Worm (Caenorhabditis elegans) whole organism, young adult: ENCODE measurements around the gene F54D12.9.

ENCODE experiments used
- B0261.1 ChIP-seq: sonication (generic microtip); optimal IDR thresholded peaks from 2 replicates; lab custom pipeline; 2016; ENCODE audit warnings: mild to moderate bottlenecking, missing genetic modification characterization, moderate library complexity, missing compliant biosample characterization
- C17E4.6 ChIP-seq: fragments of 200-800 bp; sonication (Bioruptor generic); IDR thresholded peaks from 2 replicates; pipeline ENCODE4 v1.3.6; 2022; ENCODE audit warnings: missing genetic modification reagents, missing genetic modification characterization, missing compliant biosample characterization
- D2030.7 ChIP-seq: fragments of 200-800 bp; sonication (Bioruptor generic); IDR thresholded peaks from 2 replicates; pipeline ENCODE4 v1.3.6; 2022; ENCODE audit warnings: missing genetic modification reagents, missing genetic modification characterization, missing compliant biosample characterization
- F33H1.4 ChIP-seq: fragments of 200-800 bp; sonication (Bioruptor generic); IDR thresholded peaks from 2 replicates; pipeline ENCODE4 v1.3.6; 2022; ENCODE audit warnings: missing genetic modification reagents, missing genetic modification characterization, missing compliant biosample characterization
- K12H6.12 ChIP-seq: fragments of 200-800 bp; sonication (Bioruptor generic); optimal IDR thresholded peaks from 2 replicates; lab custom pipeline; 2018; ENCODE audit warnings: mild to moderate bottlenecking, missing genetic modification characterization, missing compliant biosample characterization
- T07F8.4 ChIP-seq: sonication (generic microtip); optimal IDR thresholded peaks from 2 replicates; lab custom pipeline; 2016; ENCODE audit warnings: mild to moderate bottlenecking, missing genetic modification characterization, moderate library complexity, missing compliant biosample characterization
- Y53F4B.3 ChIP-seq: fragments of 200-800 bp; sonication (Bioruptor generic); IDR thresholded peaks from 2 replicates; pipeline ENCODE4 v1.3.6; 2022; ENCODE audit warnings: missing genetic modification reagents, missing genetic modification characterization, missing compliant biosample characterization
- Y67H2A.10 ChIP-seq: fragments of 200-800 bp; sonication (Bioruptor generic); conservative IDR thresholded peaks from 2 replicates; pipeline ENCODE4 v1.3.6; 2022; ENCODE audit warnings: missing genetic modification reagents, missing genetic modification characterization, missing compliant biosample characterization
- ZK185.1 ChIP-seq: sonication (generic microtip); optimal IDR thresholded peaks from 2 replicates; lab custom pipeline; 2016; ENCODE audit warnings: mild to moderate bottlenecking, missing genetic modification characterization, missing compliant biosample characterization; ENCODE audit not compliant: poor library complexity, severe bottlenecking
- akir-1 ChIP-seq: fragments of 200-800 bp; sonication (Bioruptor generic); optimal IDR thresholded peaks from 2 replicates; lab custom pipeline; 2018; ENCODE audit warnings: mild to moderate bottlenecking, missing genetic modification characterization, moderate library complexity, missing compliant biosample characterization
- ama-1 ChIP-seq, 3 experiments: fragments of 150-350 bp in 1 of 3; sonication (generic microtip) in 2 of 3; optimal IDR thresholded peaks; 2 replicates each; lab custom pipeline; 2014 to 2018; ENCODE audit warnings: missing biosample characterization in 2 of 3, missing genetic modification characterization in 2 of 3, missing genetic modification reagents in 2 of 3
- aptf-2 ChIP-seq: fragments of 200-800 bp; sonication (Bioruptor generic); conservative IDR thresholded peaks from 2 replicates; pipeline ENCODE4 v1.3.6; 2022; ENCODE audit warnings: missing genetic modification reagents, missing genetic modification characterization, missing compliant biosample characterization
- atf-7 ChIP-seq: sonication (generic microtip); optimal IDR thresholded peaks from 2 replicates; lab custom pipeline; 2017; ENCODE audit warnings: mild to moderate bottlenecking, missing genetic modification characterization, missing compliant biosample characterization
- bed-1 ChIP-seq: fragments of 200-800 bp; sonication (Bioruptor generic); IDR thresholded peaks from 2 replicates; pipeline ENCODE4 v1.3.6; 2022; ENCODE audit warnings: missing genetic modification reagents, missing genetic modification characterization, missing compliant biosample characterization
- ets-4 ChIP-seq: fragments of 200-800 bp; sonication (Bioruptor generic); optimal IDR thresholded peaks from 2 replicates; lab custom pipeline; 2018; ENCODE audit warnings: mild to moderate bottlenecking, missing genetic modification characterization, missing compliant biosample characterization
- lin-26 ChIP-seq: fragments of 200-800 bp; sonication (Bioruptor generic); IDR thresholded peaks from 2 replicates; pipeline ENCODE4 v1.3.6; 2022; ENCODE audit warnings: missing genetic modification reagents, missing genetic modification characterization, missing compliant biosample characterization
- lin-40 ChIP-seq: sonication (generic microtip); optimal IDR thresholded peaks from 2 replicates; lab custom pipeline; 2016; ENCODE audit warnings: missing genetic modification characterization, mild to moderate bottlenecking, missing compliant biosample characterization, missing genotype, missing genetic modification reagents
- lsl-1 ChIP-seq: fragments of 200-800 bp; sonication (Bioruptor generic); optimal IDR thresholded peaks from 2 replicates; lab custom pipeline; 2018; ENCODE audit warnings: mild to moderate bottlenecking, missing genetic modification characterization, moderate library complexity, missing compliant biosample characterization
- lsy-27 ChIP-seq: sonication (generic microtip); optimal IDR thresholded peaks from 2 replicates; lab custom pipeline; 2017; ENCODE audit warnings: missing genetic modification characterization, mild to moderate bottlenecking, missing compliant biosample characterization, antibody characterized with exemption, missing genotype, borderline replicate concordance; ENCODE audit not compliant: insufficient read depth
- madf-10 ChIP-seq: sonication (generic microtip); optimal IDR thresholded peaks from 2 replicates; lab custom pipeline; 2016; ENCODE audit warnings: mild to moderate bottlenecking, missing genetic modification characterization, missing compliant biosample characterization
- madf-3 ChIP-seq: fragments of 200-800 bp; sonication (Bioruptor generic); IDR thresholded peaks from 2 replicates; pipeline ENCODE4 v1.3.6; 2022; ENCODE audit warnings: missing genetic modification reagents, missing genetic modification characterization, missing compliant biosample characterization
- madf-6 ChIP-seq: fragments of 200-800 bp; sonication (Bioruptor generic); IDR thresholded peaks from 2 replicates; pipeline ENCODE4 v1.3.6; 2022; ENCODE audit warnings: missing genetic modification reagents, missing genetic modification characterization, missing compliant biosample characterization
- madf-8 ChIP-seq: fragments of 200-800 bp; sonication (Bioruptor generic); conservative IDR thresholded peaks from 2 replicates; pipeline ENCODE4 v1.3.6; 2022; ENCODE audit warnings: missing genetic modification reagents, missing genetic modification characterization, missing compliant biosample characterization
- mel-28 ChIP-seq: sonication (generic microtip); optimal IDR thresholded peaks from 2 replicates; lab custom pipeline; 2016; ENCODE audit warnings: borderline replicate concordance, mild to moderate bottlenecking, missing genetic modification characterization, missing compliant biosample characterization
- pbrm-1 ChIP-seq: fragments of 200-800 bp; sonication (Bioruptor generic); IDR thresholded peaks from 2 replicates; pipeline ENCODE4 v1.3.6; 2022; ENCODE audit warnings: missing genetic modification reagents, missing genetic modification characterization, missing compliant biosample characterization
- pha-4 ChIP-seq: fragments of 150-350 bp; sonication (generic microtip); optimal IDR thresholded peaks from 2 replicates; lab custom pipeline; 2014; ENCODE audit warnings: missing biosample characterization, missing genetic modification reagents, missing genetic modification characterization
- rpc-1 ChIP-seq, 2 experiments: fragments of 150-350 bp in 1 of 2; sonication (generic microtip) in 1 of 2; optimal IDR thresholded peaks; 2 replicates each; lab custom pipeline; 2014 to 2018; ENCODE audit warnings: missing biosample characterization in 1 of 2, missing genetic modification characterization in 1 of 2, missing genetic modification reagents in 1 of 2, missing genotype in 1 of 2
- sdz-38 ChIP-seq: sonication (generic microtip); optimal IDR thresholded peaks from 2 replicates; lab custom pipeline; 2016; ENCODE audit warnings: missing genotype, missing genetic modification characterization, missing compliant biosample characterization
- snpc-1.1 ChIP-seq: sonication (generic microtip); optimal IDR thresholded peaks from 2 replicates; lab custom pipeline; 2017; ENCODE audit warnings: missing genetic modification characterization, mild to moderate bottlenecking, missing compliant biosample characterization, antibody characterized with exemption, moderate library complexity, missing genotype, missing genetic modification reagents; ENCODE audit not compliant: insufficient read depth
- snpc-4 ChIP-seq, 5 experiments: fragments of 150-350 bp in 1 of 5; sonication (generic microtip) in 4 of 5; optimal IDR thresholded peaks; 2 replicates each; lab custom pipeline; 2014 to 2018; ENCODE audit warnings: missing genetic modification characterization in 5 of 5, missing biosample characterization in 3 of 5, antibody characterized with exemption in 2 of 5, mild to moderate bottlenecking in 2 of 5, missing compliant biosample characterization in 2 of 5, missing genotype in 2 of 5, moderate library complexity in 2 of 5, missing genetic modification reagents in 1 of 5
- tbp1 ChIP-seq: fragments of 200-800 bp; sonication (Bioruptor generic); optimal IDR thresholded peaks from 2 replicates; lab custom pipeline; 2018; ENCODE audit warnings: mild to moderate bottlenecking, missing genetic modification characterization, missing compliant biosample characterization
- tbx-9 ChIP-seq: sonication (generic microtip); optimal IDR thresholded peaks from 2 replicates; lab custom pipeline; 2016; ENCODE audit warnings: borderline replicate concordance, missing genetic modification characterization, inconsistent platforms, missing compliant biosample characterization
- xnd-1 ChIP-seq: sonication (generic microtip); optimal IDR thresholded peaks from 2 replicates; lab custom pipeline; 2016; ENCODE audit warnings: missing genotype, missing genetic modification reagents, missing genetic modification characterization, missing compliant biosample characterization
- ztf-22 ChIP-seq: fragments of 200-800 bp; sonication (Bioruptor generic); optimal IDR thresholded peaks from 2 replicates; lab custom pipeline; 2018; ENCODE audit warnings: mild to moderate bottlenecking, missing genetic modification characterization, moderate library complexity, missing compliant biosample characterization
- ztf-26 ChIP-seq: sonication (generic microtip); optimal IDR thresholded peaks from 2 replicates; lab custom pipeline; 2017; ENCODE audit warnings: missing genetic modification characterization, missing compliant biosample characterization
- ztf-3 ChIP-seq: fragments of 200-800 bp; sonication (Bioruptor generic); optimal IDR thresholded peaks from 2 replicates; lab custom pipeline; 2018; ENCODE audit warnings: mild to moderate bottlenecking, missing genetic modification characterization, missing compliant biosample characterization
- ztf-6 ChIP-seq: fragments of 200-800 bp; sonication (Bioruptor generic); IDR thresholded peaks from 2 replicates; pipeline ENCODE4 v1.3.6; 2022; ENCODE audit warnings: missing genetic modification reagents, missing genetic modification characterization, missing compliant biosample characterization

F54D12.9 gene

DNA sequence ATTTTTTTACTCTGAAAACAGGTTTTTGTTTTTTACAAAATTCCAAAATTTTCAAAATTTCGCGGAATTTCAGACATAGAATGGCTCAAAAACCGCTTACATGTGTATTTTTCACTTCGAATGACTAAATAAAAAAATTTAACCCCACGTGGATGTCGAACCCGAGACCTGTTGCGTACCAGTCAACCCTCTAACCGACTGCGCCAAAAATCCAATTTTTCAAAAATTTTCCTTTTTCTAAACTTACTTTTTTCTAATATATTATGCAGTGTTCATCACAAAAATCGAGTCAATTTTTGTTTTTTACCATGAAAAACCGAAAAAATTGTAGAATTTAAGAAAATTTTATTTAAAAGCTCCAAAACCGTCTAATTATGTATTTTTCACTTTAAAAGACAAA, 15.5 kb downstream of the F54D12.9 start:
- TF ChIP-seq F33H1.4 (GFP tag; lab: Robert Waterston, UW): no peak
- peak; percentile 69 for TF ChIP-seq tbp1 (GFP tag; lab: Kevin White, UChicago)
- peak; percentile 19 for TF ChIP-seq rpc-1 (optimal IDR thresholded peaks at IDR 0.05; lab: Kevin White, UChicago)
- peak; percentile 61 for TF ChIP-seq rpc-1 (tag; optimal IDR thresholded peaks at IDR 0.05; lab: Kevin White, UChicago)
- no peak for TF ChIP-seq pha-4 (tag; lab: Kevin White, UChicago)
- peak; percentile 29 for TF ChIP-seq B0261.1 (tag; lab: Kevin White, UChicago)
- no peak for TF ChIP-seq pbrm-1
- TF ChIP-seq madf-10 (tag; lab: Kevin White, UChicago): no peak
- TF ChIP-seq madf-8: no peak
- TF ChIP-seq snpc-4 (GFP tag; optimal IDR thresholded peaks at IDR 0.05; lab: Kevin White, UChicago): no peak
- no peak for TF ChIP-seq snpc-4 (tag; optimal IDR thresholded peaks at IDR 0.05; lab: Kevin White, UChicago)

ce11 chrII:1362423-1362822, 19.1 kb downstream of the F54D12.9 start:
- peak; percentile 51 for TF ChIP-seq tbp1 (GFP tag; lab: Kevin White, UChicago)
- TF ChIP-seq akir-1 (GFP tag; lab: Kevin White, UChicago): no peak
- no peak for TF ChIP-seq lin-40 (tag; lab: Kevin White, UChicago)
- TF ChIP-seq lsl-1 (GFP tag; lab: Kevin White, UChicago): no peak
- TF ChIP-seq bed-1 (GFP tag; lab: Robert Waterston, UW): no peak
- no peak for TF ChIP-seq ama-1 (optimal IDR thresholded peaks at IDR 0.05; lab: Kevin White, UChicago)
- no peak for TF ChIP-seq ama-1 (GFP tag; optimal IDR thresholded peaks at IDR 0.05; lab: Kevin White, UChicago)
- TF ChIP-seq ets-4 (GFP tag; lab: Kevin White, UChicago): no peak
- TF ChIP-seq rpc-1 (optimal IDR thresholded peaks at IDR 0.05; lab: Kevin White, UChicago): peak; percentile 26
- TF ChIP-seq rpc-1 (tag; optimal IDR thresholded peaks at IDR 0.05; lab: Kevin White, UChicago): peak; percentile 60
- TF ChIP-seq, all 124 proteins: peak for 2

DNA sequence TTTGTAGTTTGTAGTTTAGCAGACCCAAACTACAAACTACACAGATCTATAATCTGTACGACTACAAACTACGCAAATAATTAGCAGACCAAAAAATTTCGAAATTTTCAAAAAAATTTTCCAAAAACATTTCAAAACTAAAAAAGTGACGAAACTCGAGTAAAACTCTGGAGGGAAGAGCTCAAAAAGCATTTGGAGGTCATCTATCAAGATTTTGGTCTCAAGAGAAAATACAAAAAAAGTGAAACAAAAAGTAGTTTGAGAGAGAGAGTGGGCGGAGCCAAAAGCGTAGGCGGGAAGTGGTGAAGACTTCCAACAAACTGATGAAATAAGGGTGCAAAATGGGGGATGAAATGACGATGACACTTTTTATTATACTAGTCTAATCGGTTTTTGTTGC, 21.3 kb downstream of the F54D12.9 start:
- TF ChIP-seq atf-7 (no peak), snpc-1.1 (tag; lab: Kevin White, UChicago) (no peak), ztf-22 (GFP tag; lab: Kevin White, UChicago) (no peak), madf-6 (GFP tag; lab: Robert Waterston, UW) (no peak), xnd-1 (tag; lab: Kevin White, UChicago) (no peak), ZK185.1 (tag; lab: Kevin White, UChicago) (no peak), ztf-3 (no peak), T07F8.4 (tag; lab: Kevin White, UChicago) (no peak), ztf-26 (tag; lab: Kevin White, UChicago) (no peak), pbrm-1 (no peak)

DNA sequence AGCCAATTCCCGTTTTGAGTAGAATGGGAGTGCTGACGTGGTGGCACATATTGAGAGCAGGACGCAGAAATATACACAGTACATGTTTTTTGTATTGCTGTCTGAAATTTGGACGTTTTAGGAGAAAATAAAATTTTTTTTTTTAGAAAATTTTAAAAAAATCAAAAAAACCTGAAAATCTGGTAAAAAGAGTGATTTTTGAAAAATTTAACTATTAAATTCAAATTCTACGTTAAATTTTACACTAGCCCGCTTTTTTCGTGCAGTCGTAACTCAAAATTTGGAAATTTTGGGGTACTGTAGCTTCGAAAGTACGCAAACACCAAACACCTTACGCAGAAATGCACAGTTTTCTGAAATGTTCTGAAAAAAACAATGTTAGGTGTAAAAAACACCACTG, 23.6 kb downstream of the F54D12.9 start, which contains the start of gene C13A10.2:
C13A10.2 (minus strand) TSS at position 101 of the 400 bp plus-strand sequence.
- TF ChIP-seq lsl-1 (GFP tag; lab: Kevin White, UChicago) (peak; percentile 28), sdz-38 (tag; lab: Kevin White, UChicago) (no peak)

- TF ChIP-seq aptf-2 (GFP tag; lab: Robert Waterston, UW) (no peak), C17E4.6 (GFP tag; lab: Robert Waterston, UW) (no peak), madf-3 (GFP tag; lab: Robert Waterston, UW) (no peak), tbx-9 (tag; lab: Kevin White, UChicago) (no peak), Y67H2A.10 (GFP tag; lab: Robert Waterston, UW) (no peak), lin-26 (GFP tag; lab: Robert Waterston, UW) (no peak), lsy-27 (tag; lab: Kevin White, UChicago) (no peak), K12H6.12 (tag; lab: Kevin White, UChicago) (no peak), Y53F4B.3 (GFP tag; lab: Robert Waterston, UW) (no peak), mel-28 (tag; lab: Kevin White, UChicago) (no peak), ztf-22 (GFP tag; lab: Kevin White, UChicago) (no peak), D2030.7 (GFP tag; lab: Robert Waterston, UW) (no peak), ama-1 (optimal IDR thresholded peaks at IDR 0.05; lab: Kevin White, UChicago) (no peak), ama-1 (GFP tag; optimal IDR thresholded peaks at IDR 0.05; lab: Kevin White, UChicago) (no peak), ztf-6 (no peak)
Observed at ce11 chrII:1357262-1357661, 24.3 kb downstream of the F54D12.9 start.
